Fruit fly (Drosophila melanogaster) whole organism, adult: Measurements from ENCODE around the gene CG13097.

Experiments
- CG11617 ChIP-seq: fragments of 200-800 bp; sonication (Bioruptor generic); optimal IDR thresholded peaks from 2 replicates; lab custom pipeline; 2017; ENCODE audit warnings: mild to moderate bottlenecking, missing biosample characterization, missing genetic modification reagents, missing genetic modification characterization
- CG12768 ChIP-seq: fragments of 200-800 bp; sonication (Bioruptor generic); optimal IDR thresholded peaks from 2 replicates; lab custom pipeline; 2017; ENCODE audit warnings: missing biosample characterization, missing genetic modification characterization, mild to moderate bottlenecking, moderate library complexity, missing genetic modification reagents
- CG14711 ChIP-seq: fragments of 200-800 bp; sonication (Bioruptor generic); optimal IDR thresholded peaks from 2 replicates; lab custom pipeline; 2018; ENCODE audit warnings: missing biosample characterization, mild to moderate bottlenecking, missing genetic modification characterization, moderate library complexity
- CG1620 ChIP-seq: fragments of 200-800 bp; sonication (Bioruptor generic); optimal IDR thresholded peaks from 2 replicates; lab custom pipeline; 2016; ENCODE audit warnings: missing biosample characterization, missing genetic modification characterization
- CG33017 ChIP-seq: fragments of 200-800 bp; sonication (Bioruptor generic); optimal IDR thresholded peaks from 2 replicates; lab custom pipeline; 2018; ENCODE audit warnings: missing biosample characterization, mild to moderate bottlenecking, missing genetic modification characterization, moderate library complexity
- CG5204 ChIP-seq: fragments of 200-800 bp; sonication (Bioruptor generic); optimal IDR thresholded peaks from 2 replicates; lab custom pipeline; 2016; ENCODE audit warnings: missing biosample characterization, missing genetic modification characterization
- CG7045 ChIP-seq: fragments of 200-800 bp; sonication (Bioruptor generic); optimal IDR thresholded peaks from 2 replicates; lab custom pipeline; 2017; ENCODE audit warnings: missing biosample characterization, mild to moderate bottlenecking, missing genetic modification characterization
- CG7101 ChIP-seq: fragments of 200-800 bp; sonication (Bioruptor generic); optimal IDR thresholded peaks from 2 replicates; lab custom pipeline; 2018; ENCODE audit warnings: missing biosample characterization, mild to moderate bottlenecking, missing genetic modification characterization, moderate library complexity
- Clk ChIP-seq: fragments of 200-800 bp; sonication (Bioruptor generic); optimal IDR thresholded peaks from 2 replicates; lab custom pipeline; 2017; ENCODE audit warnings: missing biosample characterization, missing genetic modification characterization
- Crg-1 ChIP-seq: fragments of 200-800 bp; sonication (Bioruptor generic); optimal IDR thresholded peaks from 2 replicates; lab custom pipeline; 2016; ENCODE audit warnings: missing biosample characterization, missing genetic modification characterization
- Hr96 ChIP-seq: fragments of 200-800 bp; sonication (Bioruptor generic); optimal IDR thresholded peaks from 2 replicates; lab custom pipeline; 2016; ENCODE audit warnings: missing biosample characterization, missing genetic modification characterization
- Mnt ChIP-seq: fragments of 200-800 bp; sonication (Bioruptor generic); optimal IDR thresholded peaks from 2 replicates; lab custom pipeline; 2016; ENCODE audit warnings: missing biosample characterization, mild to moderate bottlenecking, missing genetic modification characterization
- bab1 ChIP-seq: fragments of 200-800 bp; sonication (Bioruptor generic); optimal IDR thresholded peaks from 3 replicates; lab custom pipeline; 2019; ENCODE audit warnings: missing biosample characterization, mild to moderate bottlenecking, missing genetic modification characterization, moderate library complexity
- cic ChIP-seq: fragments of 200-800 bp; sonication (Bioruptor generic); optimal IDR thresholded peaks from 2 replicates; lab custom pipeline; 2017; ENCODE audit warnings: missing biosample characterization, mild to moderate bottlenecking, missing genetic modification characterization, moderate library complexity
- cnc ChIP-seq, 2 experiments: fragments of >200 bp; optimal IDR thresholded peaks; 2 replicates each; lab custom pipeline; 2017
- kay ChIP-seq: fragments of 200-800 bp; sonication (Bioruptor generic); peaks from one replicate; lab custom pipeline; 2016; ENCODE audit warnings: missing biosample characterization, missing genetic modification characterization, borderline replicate concordance
- ovo ChIP-seq: fragments of 200-800 bp; sonication (Bioruptor generic); optimal IDR thresholded peaks from 2 replicates; lab custom pipeline; 2016; ENCODE audit warnings: missing biosample characterization, missing genetic modification characterization
- pad ChIP-seq: fragments of 200-800 bp; sonication (Bioruptor generic); optimal IDR thresholded peaks from 3 replicates; lab custom pipeline; 2017; ENCODE audit warnings: missing biosample characterization, missing genetic modification characterization, mild to moderate bottlenecking, moderate library complexity, missing genetic modification reagents
- tj ChIP-seq: fragments of 200-800 bp; sonication (Bioruptor generic); optimal IDR thresholded peaks from 3 replicates; lab custom pipeline; 2017; ENCODE audit warnings: missing biosample characterization, mild to moderate bottlenecking, missing genetic modification characterization, moderate library complexity
- toe ChIP-seq: fragments of 200-800 bp; sonication (Bioruptor generic); optimal IDR thresholded peaks from 2 replicates; lab custom pipeline; 2016; ENCODE audit warnings: missing biosample characterization, missing genetic modification characterization

The CG13097 gene

dm6 chr2L:8519390-8519789 is 4.7 kb upstream of the CG13097 start, which contains the start of gene Sgp:
Sgp (plus strand) TSS chr2L:8519690.
- TF ChIP-seq CG5204 (GFP tag; lab: Kevin White, UChicago), result no peak
- no peak for TF ChIP-seq ovo (GFP tag; lab: Kevin White, UChicago)
- TF ChIP-seq CG12768 (GFP tag; lab: Kevin White, UChicago), result no peak
- no peak for TF ChIP-seq toe (GFP tag; lab: Kevin White, UChicago)
- TF ChIP-seq CG7101 (tag; lab: Kevin White, UChicago), result no peak
- TF ChIP-seq CG1620, result no peak
- TF ChIP-seq cnc (optimal IDR thresholded peaks at IDR 0.05; lab: Kevin White, UChicago), result no peak
- TF ChIP-seq CG33017 (tag; lab: Kevin White, UChicago), result no peak
- no peak for TF ChIP-seq tj (GFP tag; lab: Kevin White, UChicago)
- TF ChIP-seq CG14711 (tag; lab: Kevin White, UChicago), result no peak
- no peak for TF ChIP-seq cic (GFP tag; lab: Kevin White, UChicago)
- no peak for TF ChIP-seq CG7045 (GFP tag; lab: Kevin White, UChicago)
- TF ChIP-seq Crg-1 (GFP tag; lab: Kevin White, UChicago), result no peak
- TF ChIP-seq Mnt, result no peak
- no peak for TF ChIP-seq CG11617
- no peak for TF ChIP-seq Hr96 (GFP tag; lab: Kevin White, UChicago)

- TF ChIP-seq CG1620 (peak; percentile 54), bab1 (GFP tag; lab: Kevin White, UChicago) (peak; percentile 55), Mnt (peak; percentile 67), Hr96 (GFP tag; lab: Kevin White, UChicago) (peak; percentile 49), CG14711 (tag; lab: Kevin White, UChicago) (peak; percentile 56), ovo (GFP tag; lab: Kevin White, UChicago) (peak; percentile 11), CG12768 (GFP tag; lab: Kevin White, UChicago) (peak; percentile 9), CG7101 (tag; lab: Kevin White, UChicago) (peak; percentile 69), CG33017 (tag; lab: Kevin White, UChicago) (no peak), CG5204 (GFP tag; lab: Kevin White, UChicago) (no peak), toe (GFP tag; lab: Kevin White, UChicago) (no peak), CG11617 (peak; percentile 53), Crg-1 (GFP tag; lab: Kevin White, UChicago) (peak; percentile 58), cic (GFP tag; lab: Kevin White, UChicago) (peak; percentile 13), tj (GFP tag; lab: Kevin White, UChicago) (peak; percentile 7), pad (GFP tag; lab: Kevin White, UChicago) (peak; percentile 43), kay (GFP tag; lab: Kevin White, UChicago) (no peak)
Observed at dm6 chr2L:8517256-8517694, 2.6 kb upstream of the CG13097 start, which contains the start of the genes mRpL51 and Uba4. mRpL51 (minus strand) TSS chr2L:8517380. Uba4 (plus strand) TSS chr2L:8517411.

dm6 chr2L:8511723-8512122 is 2.9 kb downstream of the CG13097 start, which contains the start of gene CG13096:
CG13096 (minus strand) TSS chr2L:8511866.
- TF ChIP-seq CG5204 (GFP tag; lab: Kevin White, UChicago), result no peak
- TF ChIP-seq Clk (GFP tag; lab: Kevin White, UChicago), result no peak
- TF ChIP-seq CG14711 (tag; lab: Kevin White, UChicago), result no peak
- no peak for TF ChIP-seq tj (GFP tag; lab: Kevin White, UChicago)
- no peak for TF ChIP-seq toe (GFP tag; lab: Kevin White, UChicago)
- no peak for TF ChIP-seq kay (GFP tag; lab: Kevin White, UChicago)
- TF ChIP-seq cnc (optimal IDR thresholded peaks at IDR 0.05; lab: Kevin White, UChicago), result no peak
- TF ChIP-seq CG1620, result peak; percentile 38
- no peak for TF ChIP-seq CG11617
- TF ChIP-seq CG12768 (GFP tag; lab: Kevin White, UChicago), result no peak
- no peak for TF ChIP-seq CG33017 (tag; lab: Kevin White, UChicago)
- no peak for TF ChIP-seq cic (GFP tag; lab: Kevin White, UChicago)
- no peak for TF ChIP-seq pad (GFP tag; lab: Kevin White, UChicago)
- TF ChIP-seq ovo (GFP tag; lab: Kevin White, UChicago), result peak; percentile 53
- peak; percentile 24 for TF ChIP-seq CG7101 (tag; lab: Kevin White, UChicago)
- peak; percentile 6 for TF ChIP-seq Crg-1 (GFP tag; lab: Kevin White, UChicago)
- TF ChIP-seq bab1 (GFP tag; lab: Kevin White, UChicago), result peak; percentile 80
- peak; percentile 100 for TF ChIP-seq Mnt
- no peak for TF ChIP-seq Hr96 (GFP tag; lab: Kevin White, UChicago)
- TF ChIP-seq CG7045 (GFP tag; lab: Kevin White, UChicago), result no peak

- TF ChIP-seq toe (GFP tag; lab: Kevin White, UChicago) (no peak), Clk (GFP tag; lab: Kevin White, UChicago) (no peak)
Observed at dm6 chr2L:8506729-8507128, 7.9 kb downstream of the CG13097 start, which contains the start of gene Dh31. Dh31 (minus strand) TSS chr2L:8506845.

- TF ChIP-seq CG12768 (GFP tag; lab: Kevin White, UChicago) (no peak), cnc (optimal IDR thresholded peaks at IDR 0.05; lab: Kevin White, UChicago) (no peak), Hr96 (GFP tag; lab: Kevin White, UChicago) (no peak), ovo (GFP tag; lab: Kevin White, UChicago) (no peak), cic (GFP tag; lab: Kevin White, UChicago) (no peak), bab1 (GFP tag; lab: Kevin White, UChicago) (no peak), CG14711 (tag; lab: Kevin White, UChicago) (no peak), tj (GFP tag; lab: Kevin White, UChicago) (no peak), CG11617 (no peak), CG5204 (GFP tag; lab: Kevin White, UChicago) (no peak), Crg-1 (GFP tag; lab: Kevin White, UChicago) (no peak)
Observed at dm6 chr2L:8496269-8496668, 18.4 kb downstream of the CG13097 start, which contains the start of gene Bace. Bace (minus strand) TSS chr2L:8496307.
